Fruit fly (Drosophila melanogaster): ENCODE results near the gene CG9801.

CG9801 gene

DNA sequence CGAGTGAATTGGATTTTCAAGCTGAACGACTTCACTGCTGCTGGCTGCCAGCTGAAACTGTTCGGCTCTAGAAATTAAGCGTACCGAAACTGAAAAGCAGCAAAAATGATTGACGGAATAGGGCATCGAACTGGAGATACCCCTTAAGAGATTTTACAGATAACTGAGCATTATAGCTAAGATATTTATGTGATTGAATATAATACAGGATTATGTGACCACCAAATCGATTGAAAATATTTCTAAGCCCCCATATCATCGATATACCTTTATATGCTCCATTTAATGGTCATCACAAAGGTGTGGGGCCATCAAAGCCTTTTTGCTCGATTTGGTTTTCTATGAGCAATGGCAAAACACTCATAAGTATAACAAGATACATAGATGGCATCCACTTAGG is 37.3 kb upstream of the CG9801 start (continued):
- TF ChIP-seq CG7987 (GFP tag; optimal IDR thresholded peaks at IDR 0.05) (no peak), CG12219 (GFP tag; optimal IDR thresholded peaks at IDR 0.05) (peak; percentile 48), Pdp1 (GFP tag; optimal IDR thresholded peaks at IDR 0.05) (peak in 1 of 2 experiments; percentile 53), CG43689 (GFP tag; IDR thresholded peaks at IDR 0.05) (0 out of 2 replicates have a peak, but pooled peaks have one; percentile 36), CG30403 (GFP tag; optimal IDR thresholded peaks at IDR 0.05) (peak; percentile 44), tap (tag; optimal IDR thresholded peaks at IDR 0.05) (no peak), ase (GFP tag; IDR thresholded peaks at IDR 0.05) (no peak), CG9215 (GFP tag; IDR thresholded peaks at IDR 0.05) (peak; percentile 35; the same call in 1 of the 2 replicates), ato (GFP tag; IDR thresholded peaks at IDR 0.05; ENCODE audit: partially characterized antibody) (no peak), Sry-δ (GFP tag; optimal IDR thresholded peaks at IDR 0.05) (no peak), Ptx1 (GFP tag; IDR thresholded peaks at IDR 0.05) (peak; percentile 68), Hsf (GFP tag; optimal IDR thresholded peaks at IDR 0.05) (peak; percentile 43), toy (GFP tag; IDR thresholded peaks at IDR 0.05) (no peak), CG7372 (GFP tag; IDR thresholded peaks at IDR 0.05) (peak; percentile 25; the same call in 1 of the 2 replicates), CG17829 (tag; optimal IDR thresholded peaks at IDR 0.05) (peak; percentile 7), CG9727 (GFP tag; optimal IDR thresholded peaks at IDR 0.05) (peak; percentile 38), Ravus (GFP tag; IDR thresholded peaks at IDR 0.05) (0 out of 2 replicates have a peak, but pooled peaks have one; percentile 2), knrl (GFP tag; IDR thresholded peaks at IDR 0.05; ENCODE audit: partially characterized antibody) (no peak), CG5180 (GFP tag; optimal IDR thresholded peaks at IDR 0.05) (no peak), MBD-R2 (GFP tag; IDR thresholded peaks at IDR 0.05) (peak; percentile 25; the same call in 1 of the 2 replicates), CG6683 (GFP tag; optimal IDR thresholded peaks at IDR 0.05) (no peak), E2f1 (GFP tag; IDR thresholded peaks at IDR 0.05) (peak; percentile 55; the same call in 1 of the 2 replicates), sd (tag; optimal IDR thresholded peaks at IDR 0.05) (no peak), GATAe (GFP tag; conservative IDR thresholded peaks at IDR 0.05) (no peak), CG12104 (GFP tag; optimal IDR thresholded peaks at IDR 0.05) (no peak), jigr1 (GFP tag; IDR thresholded peaks at IDR 0.05) (no peak), CG8944 (GFP tag; optimal IDR thresholded peaks at IDR 0.05) (no peak), Ets65A (GFP tag) (peak; percentile 85), ssp (GFP tag; IDR thresholded peaks at IDR 0.05) (no peak), croc (GFP tag; conservative IDR thresholded peaks at IDR 0.05) (no peak), CG10274 (GFP tag; optimal IDR thresholded peaks at IDR 0.05) (no peak), CG32532 (GFP tag; IDR thresholded peaks at IDR 0.05) (peak; percentile 80), CG18599 (GFP tag; optimal IDR thresholded peaks at IDR 0.05) (peak; percentile 57), Rx (GFP tag; IDR thresholded peaks at IDR 0.05) (peak; percentile 37; the same call in 1 of the 2 replicates), pan (optimal IDR thresholded peaks at IDR 0.05) (no peak), pan (GFP tag; optimal IDR thresholded peaks at IDR 0.05 in 1 of 2, IDR thresholded peaks at IDR 0.05 in 1 of 2) (peak in 1 of 2 experiments; percentile 80), dysf (GFP tag; IDR thresholded peaks at IDR 0.05) (peak; percentile 80), CG15514 (GFP tag; optimal IDR thresholded peaks at IDR 0.05) (peak; percentile 19), Atf6 (GFP tag; IDR thresholded peaks at IDR 0.05) (peak; percentile 79), Dp (GFP tag; optimal IDR thresholded peaks at IDR 0.05) (no peak), lmd (GFP tag; IDR thresholded peaks at IDR 0.05) (peak; percentile 67), zfh1 (GFP tag; IDR thresholded peaks at IDR 0.05) (peak; percentile 63; the same call in 2 of the 3 replicates), CG11456 (GFP tag; IDR thresholded peaks at IDR 0.05) (peak; percentile 70; the same call in 1 of the 3 replicates), caup (GFP tag; optimal IDR thresholded peaks at IDR 0.05; ENCODE audit: severe bottlenecking) (peak; percentile 37), ara (GFP tag; IDR thresholded peaks at IDR 0.05) (0 out of 2 replicates have a peak, but pooled peaks have one; percentile 27), sisA (GFP tag; IDR thresholded peaks at IDR 0.05) (peak; percentile 50), CG11247 (GFP tag; IDR thresholded peaks at IDR 0.05) (peak; percentile 57; the same call in 1 of the 2 replicates), al (GFP tag; IDR thresholded peaks at IDR 0.05) (peak; percentile 35; the same call in 1 of the 2 replicates), mld (GFP tag; IDR thresholded peaks at IDR 0.05; ENCODE audit: partially characterized antibody) (no peak), Ssrp (tag; optimal IDR thresholded peaks at IDR 0.05) (peak; percentile 30), Oli (tag; optimal IDR thresholded peaks at IDR 0.05) (peak; percentile 59)
